Worm (Caenorhabditis elegans) whole organism, young adult: ENCODE data around the gene srd-13.

Source experiments
- B0019.2 ChIP-seq: fragments of 200-800 bp; sonication (Bioruptor generic); conservative IDR thresholded peaks from 2 replicates; pipeline ENCODE4 v1.3.6; 2022; ENCODE audit warnings: missing genetic modification reagents, missing genetic modification characterization, missing compliant biosample characterization
- C06A6.2 ChIP-seq: fragments of 200-800 bp; sonication (Bioruptor generic); conservative IDR thresholded peaks from 2 replicates; pipeline ENCODE4 v1.3.6; 2022; ENCODE audit warnings: missing genetic modification characterization, missing compliant biosample characterization
- C17E4.6 ChIP-seq: fragments of 200-800 bp; sonication (Bioruptor generic); IDR thresholded peaks from 2 replicates; pipeline ENCODE4 v1.3.6; 2022; ENCODE audit warnings: missing genetic modification reagents, missing genetic modification characterization, missing compliant biosample characterization
- F52B5.7 ChIP-seq: sonication (generic microtip); optimal IDR thresholded peaks from 2 replicates; lab custom pipeline; 2016; ENCODE audit warnings: mild to moderate bottlenecking, missing genetic modification characterization, missing compliant biosample characterization
- K11D2.4 ChIP-seq: fragments of 200-800 bp; sonication (Bioruptor generic); IDR thresholded peaks from 2 replicates; pipeline ENCODE4 v1.3.6; 2022; ENCODE audit warnings: missing genetic modification reagents, missing genetic modification characterization, missing compliant biosample characterization
- K12H6.12 ChIP-seq: fragments of 200-800 bp; sonication (Bioruptor generic); optimal IDR thresholded peaks from 2 replicates; lab custom pipeline; 2018; ENCODE audit warnings: mild to moderate bottlenecking, missing genetic modification characterization, missing compliant biosample characterization
- T07F8.4 ChIP-seq: sonication (generic microtip); optimal IDR thresholded peaks from 2 replicates; lab custom pipeline; 2016; ENCODE audit warnings: mild to moderate bottlenecking, missing genetic modification characterization, moderate library complexity, missing compliant biosample characterization
- Y53F4B.3 ChIP-seq: fragments of 200-800 bp; sonication (Bioruptor generic); IDR thresholded peaks from 2 replicates; pipeline ENCODE4 v1.3.6; 2022; ENCODE audit warnings: missing genetic modification reagents, missing genetic modification characterization, missing compliant biosample characterization
- Y56A3A.18 ChIP-seq: fragments of 200-800 bp; sonication (Bioruptor generic); IDR thresholded peaks from 2 replicates; pipeline ENCODE4 v1.3.6; 2022; ENCODE audit warnings: missing genetic modification reagents, missing genetic modification characterization, missing compliant biosample characterization
- Y67H2A.10 ChIP-seq: fragments of 200-800 bp; sonication (Bioruptor generic); conservative IDR thresholded peaks from 2 replicates; pipeline ENCODE4 v1.3.6; 2022; ENCODE audit warnings: missing genetic modification reagents, missing genetic modification characterization, missing compliant biosample characterization
- akir-1 ChIP-seq: fragments of 200-800 bp; sonication (Bioruptor generic); optimal IDR thresholded peaks from 2 replicates; lab custom pipeline; 2018; ENCODE audit warnings: mild to moderate bottlenecking, missing genetic modification characterization, moderate library complexity, missing compliant biosample characterization
- ama-1 ChIP-seq, 3 experiments: fragments of 150-350 bp in 1 of 3; sonication (generic microtip) in 2 of 3; optimal IDR thresholded peaks; 2 replicates each; lab custom pipeline; 2014 to 2018; ENCODE audit warnings: missing biosample characterization in 2 of 3, missing genetic modification characterization in 2 of 3, missing genetic modification reagents in 2 of 3
- aptf-2 ChIP-seq: fragments of 200-800 bp; sonication (Bioruptor generic); conservative IDR thresholded peaks from 2 replicates; pipeline ENCODE4 v1.3.6; 2022; ENCODE audit warnings: missing genetic modification reagents, missing genetic modification characterization, missing compliant biosample characterization
- aptf-3 ChIP-seq: fragments of 200-800 bp; sonication (Bioruptor generic); IDR thresholded peaks from 2 replicates; pipeline ENCODE4 v1.3.6; 2022; ENCODE audit warnings: missing genetic modification characterization, missing compliant biosample characterization
- attf-6 ChIP-seq: fragments of 200-800 bp; sonication (Bioruptor generic); IDR thresholded peaks from 2 replicates; pipeline ENCODE4 v1.3.6; 2022; ENCODE audit warnings: missing genetic modification reagents, missing genetic modification characterization, missing compliant biosample characterization
- cebp-2 ChIP-seq: fragments of 200-800 bp; sonication (Bioruptor generic); IDR thresholded peaks from 2 replicates; pipeline ENCODE4 v1.3.6; 2022; ENCODE audit warnings: missing genetic modification characterization, missing compliant biosample characterization
- ceh-91 ChIP-seq: fragments of 200-800 bp; sonication (Bioruptor generic); IDR thresholded peaks from 2 replicates; pipeline ENCODE4 v1.3.6; 2022; ENCODE audit warnings: missing genetic modification reagents, missing genetic modification characterization, missing compliant biosample characterization
- chd-7 ChIP-seq: sonication (generic microtip); optimal IDR thresholded peaks from 2 replicates; lab custom pipeline; 2016; ENCODE audit warnings: mild to moderate bottlenecking, missing genetic modification characterization, moderate library complexity, missing compliant biosample characterization
- die-1 ChIP-seq: sonication (generic microtip); optimal IDR thresholded peaks from 2 replicates; lab custom pipeline; 2016; ENCODE audit warnings: missing genotype, mild to moderate bottlenecking, missing genetic modification characterization, missing compliant biosample characterization
- dpff-1 ChIP-seq: sonication (generic microtip); optimal IDR thresholded peaks from 2 replicates; lab custom pipeline; 2017; ENCODE audit warnings: mild to moderate bottlenecking, missing genetic modification characterization, missing compliant biosample characterization
- egl-44 ChIP-seq: fragments of 200-800 bp; sonication (Bioruptor generic); IDR thresholded peaks from 2 replicates; pipeline ENCODE4 v1.3.6; 2022; ENCODE audit warnings: missing genetic modification reagents, missing genetic modification characterization, missing compliant biosample characterization
- egrh-3 ChIP-seq: fragments of 200-800 bp; sonication (Bioruptor generic); IDR thresholded peaks from 2 replicates; pipeline ENCODE4 v1.3.6; 2022; ENCODE audit warnings: missing genetic modification reagents, missing genetic modification characterization, missing compliant biosample characterization
- ekl-4 ChIP-seq: fragments of 200-800 bp; sonication (Bioruptor generic); IDR thresholded peaks from 2 replicates; pipeline ENCODE4 v1.3.6; 2022; ENCODE audit warnings: missing genetic modification reagents, missing genetic modification characterization, missing compliant biosample characterization
- hlh-26 ChIP-seq: fragments of 200-800 bp; sonication (Bioruptor generic); conservative IDR thresholded peaks from 2 replicates; pipeline ENCODE4 v1.3.6; 2022; ENCODE audit warnings: missing genetic modification reagents, missing genetic modification characterization, missing compliant biosample characterization
- hsf-1 ChIP-seq: fragments of 200-800 bp; sonication (Bioruptor generic); IDR thresholded peaks from 2 replicates; pipeline ENCODE4 v1.3.6; 2022; ENCODE audit warnings: missing genetic modification reagents, missing genetic modification characterization, missing compliant biosample characterization
- madf-10 ChIP-seq: sonication (generic microtip); optimal IDR thresholded peaks from 2 replicates; lab custom pipeline; 2016; ENCODE audit warnings: mild to moderate bottlenecking, missing genetic modification characterization, missing compliant biosample characterization
- madf-8 ChIP-seq: fragments of 200-800 bp; sonication (Bioruptor generic); conservative IDR thresholded peaks from 2 replicates; pipeline ENCODE4 v1.3.6; 2022; ENCODE audit warnings: missing genetic modification reagents, missing genetic modification characterization, missing compliant biosample characterization
- nfya-1 ChIP-seq: sonication (generic microtip); optimal IDR thresholded peaks from 2 replicates; lab custom pipeline; 2017; ENCODE audit warnings: antibody characterized with exemption, missing compliant biosample characterization, missing genetic modification characterization, borderline replicate concordance; ENCODE audit not compliant: insufficient read depth
- nhr-90 ChIP-seq: sonication (generic microtip); optimal IDR thresholded peaks from 2 replicates; lab custom pipeline; 2016; ENCODE audit warnings: missing genotype, mild to moderate bottlenecking, missing genetic modification characterization, missing compliant biosample characterization
- pbrm-1 ChIP-seq: fragments of 200-800 bp; sonication (Bioruptor generic); IDR thresholded peaks from 2 replicates; pipeline ENCODE4 v1.3.6; 2022; ENCODE audit warnings: missing genetic modification reagents, missing genetic modification characterization, missing compliant biosample characterization
- pha-4 ChIP-seq: fragments of 150-350 bp; sonication (generic microtip); optimal IDR thresholded peaks from 2 replicates; lab custom pipeline; 2014; ENCODE audit warnings: missing biosample characterization, missing genetic modification reagents, missing genetic modification characterization
- repo-1 ChIP-seq: sonication (generic microtip); optimal IDR thresholded peaks from 2 replicates; lab custom pipeline; 2017; ENCODE audit warnings: mild to moderate bottlenecking, missing genetic modification characterization, missing compliant biosample characterization
- snpc-1.1 ChIP-seq: sonication (generic microtip); optimal IDR thresholded peaks from 2 replicates; lab custom pipeline; 2017; ENCODE audit warnings: missing genetic modification characterization, mild to moderate bottlenecking, missing compliant biosample characterization, antibody characterized with exemption, moderate library complexity, missing genotype, missing genetic modification reagents; ENCODE audit not compliant: insufficient read depth
- snpc-4 ChIP-seq, 5 experiments: fragments of 150-350 bp in 1 of 5; sonication (generic microtip) in 4 of 5; optimal IDR thresholded peaks; 2 replicates each; lab custom pipeline; 2014 to 2018; ENCODE audit warnings: missing genetic modification characterization in 5 of 5, missing biosample characterization in 3 of 5, antibody characterized with exemption in 2 of 5, mild to moderate bottlenecking in 2 of 5, missing compliant biosample characterization in 2 of 5, missing genotype in 2 of 5, moderate library complexity in 2 of 5, missing genetic modification reagents in 1 of 5
- somi-1 ChIP-seq: fragments of 200-800 bp; sonication (Bioruptor generic); optimal IDR thresholded peaks from 2 replicates; lab custom pipeline; 2018; ENCODE audit warnings: mild to moderate bottlenecking, missing genetic modification characterization, missing compliant biosample characterization
- tbp1 ChIP-seq: fragments of 200-800 bp; sonication (Bioruptor generic); optimal IDR thresholded peaks from 2 replicates; lab custom pipeline; 2018; ENCODE audit warnings: mild to moderate bottlenecking, missing genetic modification characterization, missing compliant biosample characterization
- tlf-1 ChIP-seq: fragments of 200-800 bp; sonication (Bioruptor generic); optimal IDR thresholded peaks from 2 replicates; lab custom pipeline; 2018; ENCODE audit warnings: mild to moderate bottlenecking, missing genetic modification characterization, missing compliant biosample characterization
- xnd-1 ChIP-seq: sonication (generic microtip); optimal IDR thresholded peaks from 2 replicates; lab custom pipeline; 2016; ENCODE audit warnings: missing genotype, missing genetic modification reagents, missing genetic modification characterization, missing compliant biosample characterization
- ztf-26 ChIP-seq: sonication (generic microtip); optimal IDR thresholded peaks from 2 replicates; lab custom pipeline; 2017; ENCODE audit warnings: missing genetic modification characterization, missing compliant biosample characterization
- ztf-3 ChIP-seq: fragments of 200-800 bp; sonication (Bioruptor generic); optimal IDR thresholded peaks from 2 replicates; lab custom pipeline; 2018; ENCODE audit warnings: mild to moderate bottlenecking, missing genetic modification characterization, missing compliant biosample characterization

srd-13 gene

ce11 chrIV:5630156-5630555 is 5.3 kb downstream of the srd-13 start, which contains the start of gene srd-12:
Gene srd-12, minus strand, starts transcription at chrIV:5630256.
- no peak for TF ChIP-seq C17E4.6 (GFP tag; lab: Robert Waterston, UW)

DNA sequence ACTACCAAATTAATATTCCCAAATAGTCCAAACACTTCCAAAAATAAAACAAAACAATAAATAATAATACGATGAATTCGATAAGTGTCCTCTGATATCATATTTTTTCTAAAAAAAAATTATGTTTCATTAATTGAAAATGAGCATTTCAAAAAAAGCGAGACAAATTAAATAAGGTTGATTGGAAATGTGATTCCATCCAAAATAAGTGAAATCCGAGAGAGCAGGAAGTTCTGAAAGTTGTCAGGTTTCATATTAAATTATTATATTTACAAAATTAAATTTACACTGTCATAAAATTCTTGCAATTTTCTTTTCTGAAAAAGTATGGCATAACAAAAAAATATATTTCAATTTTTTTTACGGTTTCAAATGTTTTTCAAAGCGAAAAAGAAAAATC is 8.4 kb downstream of the srd-13 start, which contains the start of gene srsx-14:
srsx-14 (minus strand) TSS at position 101 of the 400 bp plus-strand sequence.
- TF ChIP-seq chd-7 (tag; lab: Kevin White, UChicago) (no peak), egl-44 (GFP tag; lab: Robert Waterston, UW) (no peak), attf-6 (GFP tag; lab: Robert Waterston, UW) (no peak), akir-1 (GFP tag; lab: Kevin White, UChicago) (no peak), nfya-1 (tag; lab: Kevin White, UChicago) (no peak), pha-4 (tag; lab: Kevin White, UChicago) (no peak), repo-1 (no peak), ama-1 (optimal IDR thresholded peaks at IDR 0.05; lab: Kevin White, UChicago) (no peak), ama-1 (GFP tag; optimal IDR thresholded peaks at IDR 0.05; lab: Kevin White, UChicago) (no peak), snpc-1.1 (tag; lab: Kevin White, UChicago) (no peak), die-1 (tag; lab: Kevin White, UChicago) (no peak), snpc-4 (GFP tag; optimal IDR thresholded peaks at IDR 0.05; lab: Kevin White, UChicago) (no peak), snpc-4 (tag; optimal IDR thresholded peaks at IDR 0.05; lab: Kevin White, UChicago) (no peak), aptf-2 (GFP tag; lab: Robert Waterston, UW) (no peak), F52B5.7 (no peak), nhr-90 (tag; lab: Kevin White, UChicago) (no peak), pbrm-1 (GFP tag; lab: Robert Waterston, UW) (no peak), madf-8 (no peak), ztf-3 (GFP tag; lab: Kevin White, UChicago) (no peak)

ce11 chrIV:5623718-5624117 is 11.7 kb downstream of the srd-13 start, which contains the start of gene srsx-15:
Gene srsx-15, minus strand, starts transcription at chrIV:5623818.
- TF ChIP-seq Y56A3A.18 (GFP tag; lab: Robert Waterston, UW), result no peak
- TF ChIP-seq B0019.2, result no peak
- no peak for TF ChIP-seq dpff-1
- no peak for TF ChIP-seq nfya-1 (tag; lab: Kevin White, UChicago)
- TF ChIP-seq Y53F4B.3 (GFP tag; lab: Robert Waterston, UW), result no peak
- TF ChIP-seq ama-1 (optimal IDR thresholded peaks at IDR 0.05; lab: Kevin White, UChicago), result no peak
- TF ChIP-seq ama-1 (GFP tag; optimal IDR thresholded peaks at IDR 0.05; lab: Kevin White, UChicago), result no peak
- no peak for TF ChIP-seq K12H6.12
- no peak for TF ChIP-seq K11D2.4 (GFP tag; lab: Robert Waterston, UW)
- TF ChIP-seq chd-7 (tag; lab: Kevin White, UChicago), result no peak
- no peak for TF ChIP-seq madf-10 (tag; lab: Kevin White, UChicago)
- TF ChIP-seq ztf-26 (tag; lab: Kevin White, UChicago), result no peak
- TF ChIP-seq hlh-26 (GFP tag; lab: Robert Waterston, UW), result no peak
- TF ChIP-seq tlf-1, result no peak
- no peak for TF ChIP-seq hsf-1 (GFP tag; lab: Robert Waterston, UW)
- TF ChIP-seq xnd-1 (tag; lab: Kevin White, UChicago), result no peak
- TF ChIP-seq ekl-4 (GFP tag; lab: Robert Waterston, UW), result no peak
- TF ChIP-seq nhr-90 (tag; lab: Kevin White, UChicago), result no peak
- TF ChIP-seq Y67H2A.10 (GFP tag; lab: Robert Waterston, UW), result no peak
- no peak for TF ChIP-seq ztf-3 (GFP tag; lab: Kevin White, UChicago)

DNA sequence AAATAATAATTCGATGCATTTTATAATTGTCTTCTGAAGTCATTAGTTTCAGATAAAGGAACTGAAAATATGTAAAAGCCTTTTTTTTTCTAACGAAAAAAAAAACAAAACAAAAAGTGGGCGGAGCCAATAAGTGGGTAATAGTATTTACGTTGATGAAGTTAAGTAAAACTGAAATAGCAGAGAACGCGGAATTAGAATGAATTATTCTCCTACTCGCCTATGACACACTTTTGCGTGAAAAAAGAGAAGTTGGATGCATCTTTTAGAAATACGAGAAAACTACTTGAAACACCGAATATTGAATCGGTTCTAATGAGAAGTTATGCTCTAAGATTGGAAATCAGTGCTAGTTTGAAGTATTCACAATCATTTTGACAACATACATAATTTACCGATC is 15.8 kb downstream of the srd-13 start, which contains the start of gene srsx-16:
srsx-16 (minus strand) TSS at position 101 of the 400 bp plus-strand sequence.
- TF ChIP-seq aptf-3 (GFP tag; lab: Robert Waterston, UW) (no peak), ceh-91 (GFP tag; lab: Robert Waterston, UW) (no peak), cebp-2 (GFP tag; lab: Robert Waterston, UW) (no peak), C06A6.2 (GFP tag; lab: Robert Waterston, UW) (no peak), ama-1 (optimal IDR thresholded peaks at IDR 0.05; lab: Kevin White, UChicago) (no peak), ama-1 (GFP tag; optimal IDR thresholded peaks at IDR 0.05; lab: Kevin White, UChicago) (no peak), ekl-4 (GFP tag; lab: Robert Waterston, UW) (no peak), T07F8.4 (tag; lab: Kevin White, UChicago) (no peak), egrh-3 (GFP tag; lab: Robert Waterston, UW) (no peak), tbp1 (GFP tag; lab: Kevin White, UChicago) (no peak), somi-1 (GFP tag; lab: Kevin White, UChicago) (no peak), madf-10 (tag; lab: Kevin White, UChicago) (no peak)
